Worm (Caenorhabditis elegans) whole organism, L1 larva: Measurements from ENCODE around the gene Y59H11AM.1.

Experiments
- C04F5.9 ChIP-seq: sonication (generic microtip); optimal IDR thresholded peaks from 2 replicates; lab custom pipeline; 2016; ENCODE audit warnings: missing genetic modification characterization, missing compliant biosample characterization
- C16A3.4 ChIP-seq: fragments of 150-350 bp; optimal IDR thresholded peaks from 2 replicates; lab custom pipeline; 2014; ENCODE audit warnings: missing biosample characterization, missing genetic modification characterization
- Y116A8C.19 ChIP-seq: sonication (generic microtip); optimal IDR thresholded peaks from 2 replicates; lab custom pipeline; 2016; ENCODE audit warnings: missing compliant biosample characterization, missing genetic modification characterization, borderline replicate concordance
- alr-1 ChIP-seq: fragments of 200-800 bp; sonication (Bioruptor generic); optimal IDR thresholded peaks from 2 replicates; lab custom pipeline; 2018; ENCODE audit warnings: borderline replicate concordance, mild to moderate bottlenecking, missing genetic modification characterization, missing compliant biosample characterization
- aly-2 ChIP-seq: fragments of 150-350 bp; optimal IDR thresholded peaks from 2 replicates; lab custom pipeline; 2014; ENCODE audit warnings: missing biosample characterization, missing genetic modification characterization
- blmp-1 ChIP-seq: fragments of 150-350 bp; optimal IDR thresholded peaks from 2 replicates; lab custom pipeline; 2014; ENCODE audit warnings: missing biosample characterization, missing genetic modification characterization
- ceh-63 ChIP-seq: fragments of 200-800 bp; sonication (Bioruptor generic); optimal IDR thresholded peaks from 2 replicates; lab custom pipeline; 2018; ENCODE audit warnings: mild to moderate bottlenecking, missing genetic modification characterization, missing compliant biosample characterization
- ces-1 ChIP-seq: fragments of 150-350 bp; optimal IDR thresholded peaks from 2 replicates; lab custom pipeline; 2014; ENCODE audit warnings: missing biosample characterization, missing genetic modification reagents, missing genetic modification characterization
- dpl-1 ChIP-seq, 3 experiments: fragments of 150-350 bp in 2 of 3; sonication (generic microtip) in 1 of 3; optimal IDR thresholded peaks; 2 replicates each; lab custom pipeline; 2014 to 2017; ENCODE audit warnings: missing biosample characterization in 3 of 3, missing genetic modification characterization in 3 of 3, missing genetic modification reagents in 3 of 3
- dsc-1 ChIP-seq: sonication (generic microtip); optimal IDR thresholded peaks from 2 replicates; lab custom pipeline; 2016; ENCODE audit warnings: mild to moderate bottlenecking, missing genetic modification characterization, missing compliant biosample characterization
- efl-1 ChIP-seq, 4 experiments: fragments of 150-350 bp; optimal IDR thresholded peaks in 3 of 4; peaks in 1 of 4; 1 replicate in 1 of 4; 2 replicates in 3 of 4; lab custom pipeline; 2014; ENCODE audit warnings: missing biosample characterization in 2 of 4, missing genetic modification characterization in 2 of 4, missing genetic modification reagents in 2 of 4
- egl-13 ChIP-seq: sonication (generic microtip); optimal IDR thresholded peaks from 2 replicates; lab custom pipeline; 2016; ENCODE audit warnings: missing genotype, missing genetic modification reagents, missing genetic modification characterization, missing compliant biosample characterization
- elt-2 ChIP-seq: sonication (generic microtip); optimal IDR thresholded peaks from 2 replicates; lab custom pipeline; 2016; ENCODE audit warnings: missing genetic modification characterization, mild to moderate bottlenecking, inconsistent platforms, missing compliant biosample characterization, missing genetic modification reagents
- elt-3 ChIP-seq, 6 experiments: fragments of 150-350 bp in 1 of 6; sonication (generic microtip); optimal IDR thresholded peaks; 2 replicates each; lab custom pipeline; 2017 to 2018; ENCODE audit warnings: missing biosample characterization in 6 of 6, missing genetic modification characterization in 6 of 6, inconsistent platforms in 1 of 6
- ets-5 ChIP-seq: fragments of 200-800 bp; sonication (Bioruptor generic); IDR thresholded peaks from 2 replicates; pipeline ENCODE4 v1.3.6; 2022; ENCODE audit warnings: missing genetic modification characterization, missing compliant biosample characterization
- fkh-10 ChIP-seq: sonication (generic microtip); optimal IDR thresholded peaks from 2 replicates; lab custom pipeline; 2017; ENCODE audit warnings: missing biosample characterization, missing genetic modification reagents, missing genetic modification characterization
- fos-1 ChIP-seq: fragments of 150-350 bp; optimal IDR thresholded peaks from 2 replicates; lab custom pipeline; 2014; ENCODE audit warnings: missing biosample characterization, missing genetic modification characterization
- grh-1 ChIP-seq: fragments of 200-800 bp; sonication (Bioruptor generic); IDR thresholded peaks from 2 replicates; pipeline ENCODE4 v1.3.6; 2022; ENCODE audit warnings: missing genetic modification reagents, missing genetic modification characterization, missing compliant biosample characterization
- hlh-4 ChIP-seq: sonication (generic microtip); optimal IDR thresholded peaks from 2 replicates; lab custom pipeline; 2016; ENCODE audit warnings: mild to moderate bottlenecking, missing genetic modification characterization, missing compliant biosample characterization
- irx-1 ChIP-seq: sonication (generic microtip); optimal IDR thresholded peaks from 2 replicates; lab custom pipeline; 2016; ENCODE audit warnings: missing genetic modification characterization, missing compliant biosample characterization
- jun-1 ChIP-seq: fragments of 150-350 bp; optimal IDR thresholded peaks from 2 replicates; lab custom pipeline; 2014; ENCODE audit warnings: missing biosample characterization, missing genetic modification reagents, missing genetic modification characterization
- lin-14 ChIP-seq: fragments of 200-800 bp; sonication (Bioruptor generic); optimal IDR thresholded peaks from 2 replicates; lab custom pipeline; 2018; ENCODE audit warnings: mild to moderate bottlenecking, missing genetic modification characterization, moderate library complexity, missing compliant biosample characterization
- lin-35 ChIP-seq, 2 experiments: fragments of 150-350 bp; optimal IDR thresholded peaks; 2 replicates each; lab custom pipeline; 2014; ENCODE audit warnings: missing biosample characterization in 2 of 2, missing genetic modification characterization in 2 of 2, missing genetic modification reagents in 2 of 2
- mab-9 ChIP-seq: fragments of 200-800 bp; sonication (Bioruptor generic); IDR thresholded peaks from 2 replicates; pipeline ENCODE4 v1.3.6; 2022; ENCODE audit warnings: missing genetic modification reagents, missing genetic modification characterization, missing compliant biosample characterization
- mdl-1 ChIP-seq, 2 experiments: fragments of 150-350 bp; optimal IDR thresholded peaks; 2 replicates each; lab custom pipeline; 2014 to 2017; ENCODE audit warnings: missing biosample characterization in 2 of 2, missing genetic modification characterization in 2 of 2, inconsistent platforms in 1 of 2
- nhr-11 ChIP-seq: fragments of 150-350 bp; optimal IDR thresholded peaks from 2 replicates; lab custom pipeline; 2014; ENCODE audit warnings: missing biosample characterization, missing genetic modification characterization
- nhr-19 ChIP-seq: fragments of 200-800 bp; sonication (Bioruptor generic); conservative IDR thresholded peaks from 2 replicates; pipeline ENCODE4 v1.3.6; 2022; ENCODE audit warnings: missing genetic modification characterization, missing compliant biosample characterization
- nhr-20 ChIP-seq: sonication (generic microtip); optimal IDR thresholded peaks from 2 replicates; lab custom pipeline; 2016; ENCODE audit warnings: mild to moderate bottlenecking, missing genetic modification characterization, missing compliant biosample characterization
- nhr-47 ChIP-seq: sonication (generic microtip); optimal IDR thresholded peaks from 2 replicates; lab custom pipeline; 2016; ENCODE audit warnings: mild to moderate bottlenecking, missing genetic modification characterization, moderate library complexity, missing compliant biosample characterization
- nhr-71 ChIP-seq: sonication (generic microtip); optimal IDR thresholded peaks from 2 replicates; lab custom pipeline; 2016; ENCODE audit warnings: mild to moderate bottlenecking, missing genetic modification characterization, moderate library complexity, missing compliant biosample characterization
- nhr-76 ChIP-seq: sonication (generic microtip); optimal IDR thresholded peaks from 2 replicates; lab custom pipeline; 2017; ENCODE audit warnings: missing biosample characterization, missing genetic modification characterization
- nhr-84 ChIP-seq: sonication (generic microtip); optimal IDR thresholded peaks from 2 replicates; lab custom pipeline; 2017; ENCODE audit warnings: missing biosample characterization, missing genetic modification characterization
- nhr-85 ChIP-seq: sonication (generic microtip); peaks from one replicate; lab custom pipeline; 2016; ENCODE audit warnings: missing genetic modification characterization, inconsistent platforms, missing compliant biosample characterization
- nhr-90 ChIP-seq: sonication (generic microtip); optimal IDR thresholded peaks from 2 replicates; lab custom pipeline; 2016; ENCODE audit warnings: mild to moderate bottlenecking, missing genetic modification characterization, missing compliant biosample characterization; ENCODE audit not compliant: poor library complexity
- rnt-1 ChIP-seq: sonication (generic microtip); optimal IDR thresholded peaks from 2 replicates; lab custom pipeline; 2016; ENCODE audit warnings: mild to moderate bottlenecking, missing genetic modification characterization, moderate library complexity, missing compliant biosample characterization
- skn-1 ChIP-seq: fragments of 150-350 bp; optimal IDR thresholded peaks from 2 replicates; lab custom pipeline; 2014; ENCODE audit warnings: missing biosample characterization, missing genetic modification characterization
- snu-23 ChIP-seq: sonication (generic microtip); optimal IDR thresholded peaks from 2 replicates; lab custom pipeline; 2016; ENCODE audit warnings: missing genetic modification characterization, missing compliant biosample characterization
- sptf-1 ChIP-seq: fragments of 150-350 bp; optimal IDR thresholded peaks from 2 replicates; lab custom pipeline; 2014; ENCODE audit warnings: missing biosample characterization, missing genetic modification characterization
- sup-37 ChIP-seq: fragments of 200-800 bp; sonication (Bioruptor generic); optimal IDR thresholded peaks from 2 replicates; lab custom pipeline; 2018; ENCODE audit warnings: mild to moderate bottlenecking, missing genetic modification characterization, missing compliant biosample characterization
- swsn-7 ChIP-seq: sonication (generic microtip); optimal IDR thresholded peaks from 2 replicates; lab custom pipeline; 2016; ENCODE audit warnings: missing genetic modification characterization, missing compliant biosample characterization
- unc-130 ChIP-seq: fragments of 150-350 bp; optimal IDR thresholded peaks from 2 replicates; lab custom pipeline; 2017; ENCODE audit warnings: missing biosample characterization, missing genetic modification characterization, inconsistent platforms
- unc-62 ChIP-seq: fragments of 150-350 bp; optimal IDR thresholded peaks from 2 replicates; lab custom pipeline; 2014; ENCODE audit warnings: missing biosample characterization, missing genetic modification reagents, missing genetic modification characterization
- xbp-1 ChIP-seq: sonication (generic microtip); optimal IDR thresholded peaks from 2 replicates; lab custom pipeline; 2016; ENCODE audit warnings: missing genetic modification characterization, missing compliant biosample characterization
- zag-1 ChIP-seq: fragments of 150-350 bp; optimal IDR thresholded peaks from 2 replicates; lab custom pipeline; 2014; ENCODE audit warnings: missing biosample characterization, missing genetic modification characterization
- zip-4 ChIP-seq: fragments of 200-800 bp; sonication (Bioruptor generic); optimal IDR thresholded peaks from 2 replicates; lab custom pipeline; 2018; ENCODE audit warnings: mild to moderate bottlenecking, missing genetic modification characterization, moderate library complexity, missing compliant biosample characterization
- ztf-4 ChIP-seq: fragments of 150-350 bp; optimal IDR thresholded peaks from 2 replicates; lab custom pipeline; 2014; ENCODE audit warnings: missing biosample characterization, missing genetic modification characterization

Y59H11AM.1 gene

ce11 chrIV:8527598-8528012 is 43.6 kb upstream of the Y59H11AM.1 start (continued):
- TF ChIP-seq efl-1 (optimal IDR thresholded peaks at IDR 0.05; lab: Kevin White, UChicago) (peak; percentile 21 to 52), efl-1 (GFP tag; optimal IDR thresholded peaks at IDR 0.05 in 1 of 2; lab: Kevin White, UChicago) (peak in 1 of 2 experiments; percentile 95), snu-23 (GFP tag; lab: Kevin White, UChicago) (peak; percentile 84), swsn-7 (tag; lab: Kevin White, UChicago) (peak; percentile 64), ces-1 (GFP tag; lab: Kevin White, UChicago) (no peak), Y116A8C.19 (tag; lab: Kevin White, UChicago) (no peak), elt-3 (tag; optimal IDR thresholded peaks at IDR 0.05; lab: Kevin White, UChicago) (peak in 5 of 6 experiments; percentile 43 to 98 (median 73)), xbp-1 (tag; lab: Kevin White, UChicago) (peak; percentile 63), zag-1 (tag; lab: Kevin White, UChicago) (no peak), nhr-90 (tag; lab: Kevin White, UChicago) (peak; percentile 93), hlh-4 (tag; lab: Kevin White, UChicago) (no peak), lin-14 (peak; percentile 90), ets-5 (no peak), aly-2 (tag; lab: Kevin White, UChicago) (no peak), nhr-84 (tag; lab: Kevin White, UChicago) (no peak), nhr-11 (tag; lab: Kevin White, UChicago) (peak; percentile 72), unc-62 (no peak), jun-1 (tag; lab: Kevin White, UChicago) (peak; percentile 81), nhr-47 (tag; lab: Kevin White, UChicago) (peak; percentile 79), C04F5.9 (peak; percentile 12), C16A3.4 (tag; lab: Kevin White, UChicago) (peak; percentile 61), zip-4 (GFP tag; lab: Kevin White, UChicago) (no peak), unc-130 (tag; lab: Kevin White, UChicago) (peak; percentile 83), blmp-1 (tag; lab: Kevin White, UChicago) (peak; percentile 85), fkh-10 (no peak), alr-1 (tag; lab: Kevin White, UChicago) (no peak), mab-9 (no peak), irx-1 (tag; lab: Kevin White, UChicago) (peak; percentile 60), skn-1 (peak; percentile 49), dpl-1 (GFP tag; optimal IDR thresholded peaks at IDR 0.05; lab: Kevin White, UChicago) (peak in 1 of 3 experiments; percentile 40), nhr-76 (tag; lab: Kevin White, UChicago) (no peak), grh-1 (GFP tag; lab: Robert Waterston, UW) (peak; percentile 78), sptf-1 (tag; lab: Kevin White, UChicago) (no peak), elt-2 (tag; lab: Kevin White, UChicago) (peak; percentile 100), sup-37 (GFP tag; lab: Kevin White, UChicago) (peak; percentile 26), rnt-1 (tag; lab: Kevin White, UChicago) (peak; percentile 28)

ce11 chrIV:8528345-8528744 is 42.9 kb upstream of the Y59H11AM.1 start:
- TF ChIP-seq efl-1 (optimal IDR thresholded peaks at IDR 0.05; lab: Kevin White, UChicago) (no peak), efl-1 (GFP tag; optimal IDR thresholded peaks at IDR 0.05 in 1 of 2; lab: Kevin White, UChicago) (peak in 1 of 2 experiments; percentile 94), fos-1 (tag; lab: Kevin White, UChicago) (no peak), zip-4 (GFP tag; lab: Kevin White, UChicago) (no peak), unc-130 (tag; lab: Kevin White, UChicago) (peak; percentile 72), ztf-4 (tag; lab: Kevin White, UChicago) (peak; percentile 32), lin-14 (peak; percentile 65), snu-23 (GFP tag; lab: Kevin White, UChicago) (peak; percentile 11), nhr-20 (tag; lab: Kevin White, UChicago) (peak; percentile 72), lin-35 (GFP tag; optimal IDR thresholded peaks at IDR 0.05; lab: Kevin White, UChicago) (peak in 1 of 2 experiments; percentile 46), nhr-19 (GFP tag; lab: Robert Waterston, UW) (peak; percentile 63), nhr-85 (peak; percentile 5), elt-2 (tag; lab: Kevin White, UChicago) (peak; percentile 89), mdl-1 (tag; optimal IDR thresholded peaks at IDR 0.05; lab: Kevin White, UChicago) (peak in 1 of 2 experiments; percentile 87), nhr-90 (tag; lab: Kevin White, UChicago) (peak; percentile 62), nhr-47 (tag; lab: Kevin White, UChicago) (peak; percentile 1), jun-1 (tag; lab: Kevin White, UChicago) (peak; percentile 31), grh-1 (GFP tag; lab: Robert Waterston, UW) (peak; percentile 39; the same call in 1 of the 2 replicates), egl-13 (tag; lab: Kevin White, UChicago) (no peak), blmp-1 (tag; lab: Kevin White, UChicago) (peak; percentile 75), dsc-1 (tag; lab: Kevin White, UChicago) (no peak), ceh-63 (GFP tag; lab: Kevin White, UChicago) (no peak), elt-3 (tag; optimal IDR thresholded peaks at IDR 0.05; lab: Kevin White, UChicago) (peak in 3 of 6 experiments; percentile 29 to 76 (median 68)), nhr-71 (peak; percentile 55)
- TF ChIP-seq, all 84 proteins: peak for 18
